Worm (Caenorhabditis elegans) whole organism, early embryonic: ENCODE data around the gene Y51A2D.13.
A peak's percentile ranks its signal among the peaks of the same experiment; 100 is the strongest.

Experiments used
- B0310.2 ChIP-seq: sonication (generic microtip); optimal IDR thresholded peaks from 2 replicates; lab custom pipeline; 2016; ENCODE audit warnings: mild to moderate bottlenecking, missing genetic modification characterization, missing compliant biosample characterization
- F13C5.2 ChIP-seq: sonication (generic microtip); optimal IDR thresholded peaks from 2 replicates; lab custom pipeline; 2017; ENCODE audit warnings: mild to moderate bottlenecking, missing genetic modification characterization, inconsistent platforms, missing compliant biosample characterization
- aly-1 ChIP-seq: sonication (generic microtip); optimal IDR thresholded peaks from 2 replicates; lab custom pipeline; 2016; ENCODE audit warnings: missing genetic modification characterization, missing compliant biosample characterization
- ceh-36 ChIP-seq: sonication (generic microtip); optimal IDR thresholded peaks from 2 replicates; lab custom pipeline; 2016; ENCODE audit warnings: missing genetic modification characterization, inconsistent platforms, missing compliant biosample characterization
- ets-7 ChIP-seq: sonication (generic microtip); optimal IDR thresholded peaks from 2 replicates; lab custom pipeline; 2016; ENCODE audit warnings: missing genotype, missing genetic modification characterization, missing compliant biosample characterization
- hmbx-1 ChIP-seq: sonication (generic microtip); optimal IDR thresholded peaks from 2 replicates; lab custom pipeline; 2016; ENCODE audit warnings: mild to moderate bottlenecking, missing genetic modification characterization, missing compliant biosample characterization
- hmg-4 ChIP-seq: fragments of 200-800 bp; sonication (Bioruptor generic); optimal IDR thresholded peaks from 2 replicates; lab custom pipeline; 2018; ENCODE audit warnings: mild to moderate bottlenecking, missing genetic modification characterization, missing compliant biosample characterization
- pes-1 ChIP-seq: fragments of 200-800 bp; sonication (Bioruptor generic); IDR thresholded peaks from 2 replicates; pipeline ENCODE4 v1.3.6; 2022; ENCODE audit warnings: missing genetic modification reagents, missing genetic modification characterization, missing compliant biosample characterization
- sea-1 ChIP-seq: fragments of 200-800 bp; sonication (Bioruptor generic); conservative IDR thresholded peaks from 2 replicates; pipeline ENCODE4 v1.3.6; 2022; ENCODE audit warnings: missing genetic modification characterization, missing compliant biosample characterization

DNA sequence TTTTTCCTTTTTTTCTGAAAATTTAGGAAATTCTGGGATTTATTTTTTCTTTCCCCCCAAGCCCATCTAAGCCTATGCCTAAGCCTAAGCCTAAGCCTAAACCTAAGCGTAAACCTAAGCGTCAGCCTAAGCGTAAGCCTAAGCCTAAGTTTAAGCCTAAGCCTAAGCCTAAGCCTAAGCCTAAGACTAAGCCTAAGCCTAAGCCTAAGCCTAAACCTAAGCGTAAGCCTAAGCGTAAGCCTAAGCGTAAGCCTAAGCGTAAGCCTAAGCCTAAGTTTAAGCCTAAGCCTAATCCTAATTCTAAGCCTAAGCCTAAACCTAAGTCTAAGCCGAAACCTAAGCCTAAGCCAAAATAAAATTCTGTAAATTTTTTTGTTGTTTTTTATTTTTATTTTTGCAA lies 8.4 kb upstream of the Y51A2D.13 start:
- TF ChIP-seq hmg-4 (no peak), hmbx-1 (tag; lab: Kevin White, UChicago) (no peak), aly-1 (tag; lab: Kevin White, UChicago) (no peak), F13C5.2 (tag; lab: Kevin White, UChicago) (no peak), ceh-36 (peak; percentile 90), B0310.2 (no peak), ets-7 (tag; lab: Kevin White, UChicago) (no peak), sea-1 (no peak), pes-1 (GFP tag; lab: Robert Waterston, UW) (no peak)
